Worm (Caenorhabditis elegans) whole organism, late embryonic: Measurements from ENCODE around the gene F49C12.15.
"Not testable (repeated sequence)": the region's sequence is repeated elsewhere in the genome, so short reads cannot be mapped to it uniquely, and the experiment has no call there.

Source experiments
- C08G9.2 ChIP-seq: sonication (generic microtip); optimal IDR thresholded peaks from 2 replicates; lab custom pipeline; 2016; ENCODE audit warnings: mild to moderate bottlenecking, missing genetic modification characterization, moderate library complexity, missing compliant biosample characterization
- C38D4.7 ChIP-seq: fragments of 200-800 bp; sonication (Bioruptor generic); optimal IDR thresholded peaks from 2 replicates; lab custom pipeline; 2018; ENCODE audit warnings: mild to moderate bottlenecking, missing genetic modification characterization, moderate library complexity, missing compliant biosample characterization
- K02D7.2 ChIP-seq: sonication (generic microtip); optimal IDR thresholded peaks from 2 replicates; lab custom pipeline; 2017; ENCODE audit warnings: mild to moderate bottlenecking, missing genetic modification characterization, missing compliant biosample characterization
- K09A11.1 ChIP-seq: sonication (generic microtip); optimal IDR thresholded peaks from 2 replicates; lab custom pipeline; 2017; ENCODE audit warnings: antibody characterized with exemption, mild to moderate bottlenecking, missing genetic modification characterization, missing compliant biosample characterization; ENCODE audit not compliant: insufficient read depth
- Y22D7AL.16 ChIP-seq: sonication (generic microtip); optimal IDR thresholded peaks from 2 replicates; lab custom pipeline; 2016; ENCODE audit warnings: missing genetic modification characterization, missing compliant biosample characterization
- ceh-18 ChIP-seq: sonication (generic microtip); optimal IDR thresholded peaks from 2 replicates; lab custom pipeline; 2016; ENCODE audit warnings: missing genetic modification characterization, missing compliant biosample characterization
- ceh-24 ChIP-seq: sonication (generic microtip); optimal IDR thresholded peaks from 2 replicates; lab custom pipeline; 2016; ENCODE audit warnings: mild to moderate bottlenecking, missing genetic modification characterization, missing compliant biosample characterization
- ceh-30 ChIP-seq: fragments of 150-350 bp; optimal IDR thresholded peaks from 2 replicates; lab custom pipeline; 2014; ENCODE audit warnings: missing biosample characterization, missing genetic modification characterization
- ceh-31 ChIP-seq: sonication (generic microtip); optimal IDR thresholded peaks from 2 replicates; lab custom pipeline; 2016; ENCODE audit warnings: missing genetic modification characterization, missing compliant biosample characterization
- ceh-45 ChIP-seq: fragments of 200-800 bp; sonication (Bioruptor generic); IDR thresholded peaks from 2 replicates; pipeline ENCODE4 v1.3.6; 2022; ENCODE audit warnings: missing genetic modification reagents, missing genetic modification characterization, missing compliant biosample characterization
- ceh-48 ChIP-seq: sonication (generic microtip); optimal IDR thresholded peaks from 2 replicates; lab custom pipeline; 2016; ENCODE audit warnings: missing genetic modification characterization, inconsistent platforms, missing compliant biosample characterization
- ceh-9 ChIP-seq: sonication (generic microtip); optimal IDR thresholded peaks from 2 replicates; lab custom pipeline; 2016; ENCODE audit warnings: mild to moderate bottlenecking, missing genetic modification characterization, inconsistent platforms, missing compliant biosample characterization
- elt-2 ChIP-seq: sonication (generic microtip); optimal IDR thresholded peaks from 2 replicates; lab custom pipeline; 2016; ENCODE audit warnings: missing genetic modification reagents, missing genetic modification characterization, missing compliant biosample characterization
- elt-4 ChIP-seq: sonication (generic microtip); optimal IDR thresholded peaks from 2 replicates; lab custom pipeline; 2016; ENCODE audit warnings: missing genetic modification characterization, missing compliant biosample characterization
- ets-4 ChIP-seq: sonication (generic microtip); optimal IDR thresholded peaks from 2 replicates; lab custom pipeline; 2016; ENCODE audit warnings: missing genetic modification characterization, missing compliant biosample characterization
- eyg-1 ChIP-seq: sonication (generic microtip); optimal IDR thresholded peaks from 2 replicates; lab custom pipeline; 2016; ENCODE audit warnings: missing genotype, missing genetic modification characterization, missing compliant biosample characterization
- fax-1 ChIP-seq: sonication (generic microtip); optimal IDR thresholded peaks from 2 replicates; lab custom pipeline; 2016; ENCODE audit warnings: missing genotype, missing genetic modification characterization, missing compliant biosample characterization
- fkh-10 ChIP-seq: fragments of 150-350 bp; optimal IDR thresholded peaks from 2 replicates; lab custom pipeline; 2014; ENCODE audit warnings: missing biosample characterization, missing genetic modification reagents, missing genetic modification characterization
- fkh-6 ChIP-seq: sonication (generic microtip); optimal IDR thresholded peaks from 2 replicates; lab custom pipeline; 2016; ENCODE audit warnings: missing genetic modification characterization, missing compliant biosample characterization
- gmeb-2 ChIP-seq: sonication (generic microtip); optimal IDR thresholded peaks from 2 replicates; lab custom pipeline; 2016; ENCODE audit warnings: missing genetic modification characterization, inconsistent platforms, missing compliant biosample characterization
- hlh-13 ChIP-seq: fragments of 200-800 bp; sonication (Bioruptor generic); optimal IDR thresholded peaks from 2 replicates; lab custom pipeline; 2018; ENCODE audit warnings: mild to moderate bottlenecking, missing genetic modification characterization, missing compliant biosample characterization
- hlh-30 ChIP-seq: sonication (generic microtip); optimal IDR thresholded peaks from 2 replicates; lab custom pipeline; 2017; ENCODE audit warnings: antibody characterized with exemption, missing genetic modification characterization, missing compliant biosample characterization; ENCODE audit not compliant: insufficient read depth
- hlh-6 ChIP-seq: sonication (generic microtip); optimal IDR thresholded peaks from 2 replicates; lab custom pipeline; 2016; ENCODE audit warnings: missing genotype, missing genetic modification characterization, missing compliant biosample characterization
- hlh-8 ChIP-seq: sonication (generic microtip); optimal IDR thresholded peaks from 2 replicates; lab custom pipeline; 2016; ENCODE audit warnings: missing genotype, missing genetic modification characterization, missing compliant biosample characterization
- lim-6 ChIP-seq: sonication (generic microtip); optimal IDR thresholded peaks from 2 replicates; lab custom pipeline; 2016; ENCODE audit warnings: missing genetic modification characterization, missing compliant biosample characterization
- lin-11 ChIP-seq: fragments of 200-800 bp; sonication (Bioruptor generic); optimal IDR thresholded peaks from 2 replicates; lab custom pipeline; 2018; ENCODE audit warnings: mild to moderate bottlenecking, missing genetic modification characterization, missing compliant biosample characterization
- nhr-232 ChIP-seq: sonication (generic microtip); optimal IDR thresholded peaks from 2 replicates; lab custom pipeline; 2016; ENCODE audit warnings: missing genetic modification characterization, missing compliant biosample characterization
- odd-2 ChIP-seq: sonication (generic microtip); optimal IDR thresholded peaks from 2 replicates; lab custom pipeline; 2017; ENCODE audit warnings: antibody characterized with exemption, mild to moderate bottlenecking, missing genetic modification characterization, missing compliant biosample characterization
- pag-3 ChIP-seq: sonication (generic microtip); optimal IDR thresholded peaks from 2 replicates; lab custom pipeline; 2016; ENCODE audit warnings: missing compliant biosample characterization, missing genetic modification characterization, borderline replicate concordance
- pat-9 ChIP-seq: fragments of 200-800 bp; sonication (Bioruptor generic); optimal IDR thresholded peaks from 2 replicates; lab custom pipeline; 2018; ENCODE audit warnings: mild to moderate bottlenecking, missing genetic modification characterization, moderate library complexity, missing compliant biosample characterization
- pax-1 ChIP-seq: fragments of 150-350 bp; optimal IDR thresholded peaks from 2 replicates; lab custom pipeline; 2014; ENCODE audit warnings: missing biosample characterization, missing genetic modification characterization
- pha-4 ChIP-seq: fragments of 150-350 bp; optimal IDR thresholded peaks from 2 replicates; lab custom pipeline; 2018; ENCODE audit warnings: missing biosample characterization, missing genetic modification reagents, missing genetic modification characterization
- pros-1 ChIP-seq: fragments of 150-350 bp; optimal IDR thresholded peaks from 2 replicates; lab custom pipeline; 2014; ENCODE audit warnings: missing biosample characterization, missing genetic modification reagents, missing genetic modification characterization
- ref-2 ChIP-seq: sonication (generic microtip); optimal IDR thresholded peaks from 2 replicates; lab custom pipeline; 2016; ENCODE audit warnings: missing genetic modification characterization, missing compliant biosample characterization
- sox-4 ChIP-seq: sonication (generic microtip); optimal IDR thresholded peaks from 2 replicates; lab custom pipeline; 2017; ENCODE audit warnings: mild to moderate bottlenecking, missing genetic modification characterization, inconsistent platforms, missing compliant biosample characterization
- tbx-2 ChIP-seq: sonication (generic microtip); optimal IDR thresholded peaks from 2 replicates; lab custom pipeline; 2016; ENCODE audit warnings: missing genetic modification characterization, missing compliant biosample characterization
- zip-5 ChIP-seq: sonication (generic microtip); optimal IDR thresholded peaks from 2 replicates; lab custom pipeline; 2016; ENCODE audit warnings: missing genetic modification characterization, missing compliant biosample characterization

The F49C12.15 gene

DNA sequence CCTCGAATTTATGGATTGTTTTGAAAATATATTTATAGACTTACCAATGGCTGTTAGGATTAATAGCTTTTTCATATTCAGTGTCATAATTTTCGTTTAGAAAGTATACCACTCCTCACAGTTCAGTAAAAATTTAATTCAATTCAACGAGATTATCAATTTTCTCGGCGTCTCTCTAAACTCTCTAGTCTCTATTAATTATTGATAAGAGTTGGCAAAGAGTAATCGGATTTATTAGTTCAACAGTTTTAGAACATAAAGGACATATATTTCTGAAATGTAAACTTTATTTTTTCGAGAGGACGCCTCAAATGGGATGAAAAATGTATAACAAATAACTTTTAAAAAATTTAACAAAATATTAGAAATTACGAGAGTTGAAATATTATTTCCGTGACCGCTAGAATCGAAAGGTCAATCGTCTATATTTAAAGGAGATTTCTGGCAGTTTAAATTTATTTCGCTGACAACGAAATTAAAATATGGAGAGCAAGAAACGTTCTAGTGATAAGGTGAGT lies at the start of gene F49C12.15, which contains the start of gene nspg-11:
TSS of gene F49C12.15 (plus strand) at position 468 of the 518 bp plus-strand sequence.
TSS of gene nspg-11 (minus strand) at position 101 of the 518 bp plus-strand sequence.
- no peak for TF ChIP-seq ref-2 (tag; lab: Kevin White, UChicago)
- TF ChIP-seq fax-1, result no peak
- no peak for TF ChIP-seq gmeb-2
- TF ChIP-seq tbx-2 (tag; lab: Kevin White, UChicago), result no peak
- TF ChIP-seq zip-5, result no peak
- no peak for TF ChIP-seq eyg-1
- no peak for TF ChIP-seq Y22D7AL.16 (tag; lab: Kevin White, UChicago)
- no peak for TF ChIP-seq K02D7.2
- no peak for TF ChIP-seq ceh-48 (tag; lab: Kevin White, UChicago)
- no peak for TF ChIP-seq lim-6
- no peak for TF ChIP-seq ceh-18 (tag; lab: Kevin White, UChicago)
- no peak for TF ChIP-seq pat-9 (tag; lab: Kevin White, UChicago)
- no peak for TF ChIP-seq elt-4
- no peak for TF ChIP-seq pax-1 (tag; lab: Kevin White, UChicago)
- TF ChIP-seq ets-4, result no peak
- no peak for TF ChIP-seq fkh-10 (GFP tag; lab: Kevin White, UChicago)
- TF ChIP-seq C38D4.7 (GFP tag; lab: Kevin White, UChicago), result no peak
- no peak for TF ChIP-seq pros-1 (tag; lab: Kevin White, UChicago)
- no peak for TF ChIP-seq pag-3 (tag; lab: Kevin White, UChicago)

DNA sequence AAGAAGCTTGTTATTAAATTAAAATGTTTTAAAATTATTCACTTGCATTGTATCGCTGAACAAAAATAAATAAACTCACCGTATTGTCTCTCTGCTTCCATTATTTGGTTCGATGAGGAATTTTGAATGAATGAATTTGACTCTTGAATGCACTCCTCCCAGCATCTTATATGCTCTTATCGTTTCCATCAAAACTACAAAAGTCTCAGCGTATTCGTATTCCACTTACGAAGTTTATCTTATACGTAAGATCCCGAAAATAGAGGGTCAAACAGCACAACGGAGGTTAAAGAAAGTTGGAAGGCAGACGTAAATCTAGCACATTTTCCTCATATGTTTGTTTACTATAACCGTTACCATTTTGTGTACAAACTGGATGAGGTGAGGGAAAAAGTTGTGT lies 38.0 kb upstream of the F49C12.15 start, which contains the start of gene nhr-267:
TSS of gene nhr-267 (minus strand) at position 101 of the 400 bp plus-strand sequence.
- not testable (repeated sequence) for TF ChIP-seq fkh-6 (tag; lab: Kevin White, UChicago); fkh-10 (GFP tag; lab: Kevin White, UChicago); hlh-8
- TF ChIP-seq, all 69 proteins: peak for 0; not testable (repeated sequence) for 69

- no peak for TF ChIP-seq ceh-30 (tag; lab: Kevin White, UChicago)
- no peak for TF ChIP-seq C38D4.7 (GFP tag; lab: Kevin White, UChicago)
- no peak for TF ChIP-seq lim-6
- no peak for TF ChIP-seq tbx-2 (tag; lab: Kevin White, UChicago)
- no peak for TF ChIP-seq hlh-30 (tag; lab: Kevin White, UChicago)
- no peak for TF ChIP-seq lin-11 (tag; lab: Kevin White, UChicago)
- no peak for TF ChIP-seq hlh-13 (GFP tag; lab: Kevin White, UChicago)
- TF ChIP-seq sox-4 (tag; lab: Kevin White, UChicago), result no peak
- no peak for TF ChIP-seq pha-4 (tag; lab: Kevin White, UChicago)
- no peak for TF ChIP-seq C08G9.2 (tag; lab: Kevin White, UChicago)
- no peak for TF ChIP-seq elt-2 (tag; lab: Kevin White, UChicago)
- no peak for TF ChIP-seq ceh-9 (tag; lab: Kevin White, UChicago)
- TF ChIP-seq gmeb-2, result no peak
- TF ChIP-seq pat-9 (tag; lab: Kevin White, UChicago), result no peak
Observed at ce11 chrIV:9289635-9290034, 34.6 kb upstream of the F49C12.15 start.

- not testable (repeated sequence) for TF ChIP-seq hlh-6; hlh-8; nhr-232 (tag; lab: Kevin White, UChicago)
- TF ChIP-seq, all 69 proteins: peak for 0; not testable (repeated sequence) for 69
Observed at ce11 chrIV:9293825-9294224, 30.4 kb upstream of the F49C12.15 start, which contains the start of gene nhr-264. Gene nhr-264 (minus strand): TSS chrIV:9293925.

- TF ChIP-seq ceh-24 (tag; lab: Kevin White, UChicago), result no peak
- TF ChIP-seq K09A11.1 (tag; lab: Kevin White, UChicago), result no peak
- TF ChIP-seq odd-2 (tag; lab: Kevin White, UChicago), result no peak
- no peak for TF ChIP-seq ceh-30 (tag; lab: Kevin White, UChicago)
- no peak for TF ChIP-seq ceh-31 (tag; lab: Kevin White, UChicago)
- TF ChIP-seq hlh-30 (tag; lab: Kevin White, UChicago), result no peak
- TF ChIP-seq ceh-45, result no peak
- TF ChIP-seq tbx-2 (tag; lab: Kevin White, UChicago), result no peak
- no peak for TF ChIP-seq pros-1 (tag; lab: Kevin White, UChicago)
- no peak for TF ChIP-seq elt-4
- no peak for TF ChIP-seq C08G9.2 (tag; lab: Kevin White, UChicago)
Observed at ce11 chrIV:9296285-9296684, 28.0 kb upstream of the F49C12.15 start, which contains the start of gene F49C12.1. Gene F49C12.1 (minus strand): TSS chrIV:9296354.
